Worm (Caenorhabditis elegans) whole organism, late embryonic: ENCODE data around the gene K07E1.1.

Source experiments
- K02D7.2 ChIP-seq: sonication (generic microtip); optimal IDR thresholded peaks from 2 replicates; lab custom pipeline; 2017; ENCODE audit warnings: mild to moderate bottlenecking, missing genetic modification characterization, missing compliant biosample characterization
- T23F11.4 ChIP-seq: fragments of 200-800 bp; sonication (Bioruptor generic); optimal IDR thresholded peaks from 2 replicates; lab custom pipeline; 2018; ENCODE audit warnings: mild to moderate bottlenecking, missing genetic modification characterization, missing compliant biosample characterization
- ama-1 ChIP-seq: fragments of 150-350 bp; optimal IDR thresholded peaks from 2 replicates; lab custom pipeline; 2014
- ceh-9 ChIP-seq: sonication (generic microtip); optimal IDR thresholded peaks from 2 replicates; lab custom pipeline; 2016; ENCODE audit warnings: mild to moderate bottlenecking, missing genetic modification characterization, inconsistent platforms, missing compliant biosample characterization
- elt-2 ChIP-seq: sonication (generic microtip); optimal IDR thresholded peaks from 2 replicates; lab custom pipeline; 2016; ENCODE audit warnings: missing genetic modification reagents, missing genetic modification characterization, missing compliant biosample characterization
- fkh-10 ChIP-seq: fragments of 150-350 bp; optimal IDR thresholded peaks from 2 replicates; lab custom pipeline; 2014; ENCODE audit warnings: missing biosample characterization, missing genetic modification reagents, missing genetic modification characterization
- lin-11 ChIP-seq: fragments of 200-800 bp; sonication (Bioruptor generic); optimal IDR thresholded peaks from 2 replicates; lab custom pipeline; 2018; ENCODE audit warnings: mild to moderate bottlenecking, missing genetic modification characterization, missing compliant biosample characterization
- nhr-11 ChIP-seq: fragments of 150-350 bp; optimal IDR thresholded peaks from 2 replicates; lab custom pipeline; 2014; ENCODE audit warnings: missing biosample characterization, missing genetic modification characterization
- pha-2 ChIP-seq: sonication (generic microtip); optimal IDR thresholded peaks from 2 replicates; lab custom pipeline; 2017; ENCODE audit warnings: mild to moderate bottlenecking, missing genetic modification characterization, missing compliant biosample characterization
- pqm-1 ChIP-seq: sonication (generic microtip); optimal IDR thresholded peaks from 2 replicates; lab custom pipeline; 2016; ENCODE audit warnings: missing genetic modification characterization, missing compliant biosample characterization
- sox-2 ChIP-seq: fragments of 200-800 bp; sonication (Bioruptor generic); IDR thresholded peaks from 2 replicates; pipeline ENCODE4 v1.3.6; 2022; ENCODE audit warnings: missing genetic modification reagents, missing genetic modification characterization, missing compliant biosample characterization
- tbx-2 ChIP-seq: sonication (generic microtip); optimal IDR thresholded peaks from 2 replicates; lab custom pipeline; 2016; ENCODE audit warnings: missing genetic modification characterization, missing compliant biosample characterization
- unc-42 ChIP-seq: sonication (generic microtip); optimal IDR thresholded peaks from 2 replicates; lab custom pipeline; 2016; ENCODE audit warnings: missing genotype, missing genetic modification characterization, missing compliant biosample characterization
- unc-86 ChIP-seq: sonication (generic microtip); optimal IDR thresholded peaks from 2 replicates; lab custom pipeline; 2016; ENCODE audit warnings: missing genetic modification characterization, missing compliant biosample characterization

DNA sequence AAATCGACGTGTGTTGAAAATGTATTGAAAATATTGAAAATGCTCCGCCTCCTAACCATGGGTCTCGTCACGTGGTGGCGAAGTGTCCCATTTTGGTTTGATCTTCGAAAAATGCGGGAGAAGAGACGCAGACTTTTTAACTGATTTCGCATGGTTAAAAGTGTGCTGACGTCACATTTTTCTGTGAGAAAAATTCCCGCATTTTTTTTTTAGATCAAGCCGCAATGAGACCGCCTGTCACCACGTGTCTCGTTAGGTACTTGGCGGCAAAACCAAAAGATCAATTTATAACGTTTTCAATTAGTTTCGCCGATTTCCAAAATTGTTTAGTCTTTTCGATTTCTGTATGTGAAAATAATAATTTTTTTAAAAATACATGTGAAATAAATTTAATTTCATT is 25.7 kb upstream of the K07E1.1 start:
- TF ChIP-seq elt-2 (tag; lab: Kevin White, UChicago): no peak
- TF ChIP-seq unc-42: no peak
- no peak for TF ChIP-seq T23F11.4
- TF ChIP-seq sox-2 (GFP tag; lab: Robert Waterston, UW): no peak
- TF ChIP-seq tbx-2 (tag; lab: Kevin White, UChicago): no peak
- no peak for TF ChIP-seq ceh-9 (tag; lab: Kevin White, UChicago)
- TF ChIP-seq pqm-1 (tag; lab: Kevin White, UChicago): no peak
- no peak for TF ChIP-seq K02D7.2 (tag; lab: Kevin White, UChicago)
- TF ChIP-seq ama-1 (lab: Kevin White, UChicago): no peak
- TF ChIP-seq nhr-11 (tag; lab: Kevin White, UChicago): no peak
- no peak for TF ChIP-seq fkh-10
- TF ChIP-seq pha-2 (tag; lab: Kevin White, UChicago): no peak
- TF ChIP-seq unc-86 (tag; lab: Kevin White, UChicago): no peak
- no peak for TF ChIP-seq lin-11 (tag; lab: Kevin White, UChicago)
